Fruit fly (Drosophila melanogaster) whole organism, embryonic: ENCODE data around the gene CG7985.

ENCODE experiments used
- ATbp ChIP-seq: fragments of 200-800 bp; sonication (Bioruptor generic); optimal IDR thresholded peaks from 2 replicates; lab custom pipeline; 2017; ENCODE audit warnings: missing biosample characterization, mild to moderate bottlenecking, missing genetic modification characterization, missing genetic modification reagents
- Adf1 ChIP-seq: fragments of 200-800 bp; sonication (Bioruptor generic); IDR thresholded peaks from 2 replicates; pipeline ENCODE4 v1.3.6; 2022; ENCODE audit warnings: missing biosample characterization, missing genetic modification characterization
- Asciz ChIP-seq: fragments of 200-800 bp; sonication (Bioruptor generic); optimal IDR thresholded peaks from 2 replicates; lab custom pipeline; 2017; ENCODE audit warnings: missing biosample characterization, mild to moderate bottlenecking, missing genetic modification characterization, missing genetic modification reagents
- Atf6 ChIP-seq: fragments of 200-800 bp; sonication (Bioruptor generic); IDR thresholded peaks from 2 replicates; pipeline ENCODE4 v1.3.6; 2022; ENCODE audit warnings: missing biosample characterization, missing genetic modification characterization
- Awh ChIP-seq: fragments of 200-800 bp; sonication (Bioruptor generic); IDR thresholded peaks from 2 replicates; pipeline ENCODE4, ENCODE4 v1.3.6; 2022; ENCODE audit warnings: missing biosample characterization, missing genetic modification characterization
- CG10267 ChIP-seq: fragments of 200-800 bp; sonication (Bioruptor generic); optimal IDR thresholded peaks from 2 replicates; lab custom pipeline; 2018; ENCODE audit warnings: missing biosample characterization, mild to moderate bottlenecking, missing genetic modification characterization, moderate library complexity
- CG10274 ChIP-seq: fragments of 200-800 bp; sonication (Bioruptor generic); optimal IDR thresholded peaks from 3 replicates; lab custom pipeline; 2017; ENCODE audit warnings: missing biosample characterization, mild to moderate bottlenecking, missing genetic modification characterization
- CG11695 ChIP-seq: fragments of 200-800 bp; sonication (Bioruptor generic); IDR thresholded peaks from 3 replicates; pipeline ENCODE4 v1.3.6; 2022; ENCODE audit warnings: missing biosample characterization, missing genetic modification characterization
- CG12104 ChIP-seq: fragments of 200-800 bp; sonication (Bioruptor generic); optimal IDR thresholded peaks from 3 replicates; lab custom pipeline; 2016; ENCODE audit warnings: missing biosample characterization, missing genetic modification characterization
- CG12391 ChIP-seq: fragments of 200-800 bp; sonication (Bioruptor generic); optimal IDR thresholded peaks from 3 replicates; lab custom pipeline; 2018; ENCODE audit warnings: missing biosample characterization, mild to moderate bottlenecking, missing genetic modification characterization, moderate library complexity
- CG12769 ChIP-seq: fragments of 200-800 bp; sonication (Bioruptor generic); optimal IDR thresholded peaks from 2 replicates; lab custom pipeline; 2019; ENCODE audit warnings: missing biosample characterization, mild to moderate bottlenecking, missing genetic modification characterization, moderate library complexity
- CG13123 ChIP-seq: fragments of 200-800 bp; sonication (Bioruptor generic); optimal IDR thresholded peaks from 2 replicates; lab custom pipeline; 2016; ENCODE audit warnings: missing biosample characterization, missing genetic modification characterization
- CG13624 ChIP-seq: fragments of 200-800 bp; sonication (Bioruptor generic); optimal IDR thresholded peaks from 2 replicates; lab custom pipeline; 2016; ENCODE audit warnings: missing biosample characterization, missing genetic modification characterization
- CG13775 ChIP-seq: fragments of 200-800 bp; sonication (Bioruptor generic); optimal IDR thresholded peaks from 3 replicates; lab custom pipeline; 2017; ENCODE audit warnings: missing biosample characterization, mild to moderate bottlenecking, missing genetic modification characterization
- CG14014 ChIP-seq: fragments of 200-800 bp; sonication (Bioruptor generic); IDR thresholded peaks from 2 replicates; pipeline ENCODE4 v1.3.6; 2022; ENCODE audit warnings: missing biosample characterization, missing genetic modification characterization
- CG14050 ChIP-seq: fragments of 200-800 bp; sonication (Bioruptor generic); IDR thresholded peaks from 3 replicates; pipeline ENCODE4 v1.3.6; 2022; ENCODE audit warnings: missing biosample characterization, missing genetic modification characterization
- CG4424 ChIP-seq: fragments of 200-800 bp; sonication (Bioruptor generic); optimal IDR thresholded peaks from 3 replicates; lab custom pipeline; 2016; ENCODE audit warnings: missing biosample characterization, missing genetic modification characterization
- CG6272 ChIP-seq: fragments of 200-800 bp; sonication (Bioruptor generic); IDR thresholded peaks from 2 replicates; pipeline ENCODE4 v1.3.6; 2022; ENCODE audit warnings: missing biosample characterization, missing genetic modification characterization
- CG6654 ChIP-seq: fragments of 200-800 bp; sonication (Bioruptor generic); optimal IDR thresholded peaks from 2 replicates; lab custom pipeline; 2017; ENCODE audit warnings: missing biosample characterization, mild to moderate bottlenecking, missing genetic modification characterization
- CG6791 ChIP-seq: fragments of 200-800 bp; sonication (Bioruptor generic); IDR thresholded peaks from 3 replicates; pipeline ENCODE4 v1.3.6; 2022; ENCODE audit warnings: missing biosample characterization, missing genetic modification characterization; ENCODE audit not compliant: partially characterized antibody
- CG7357 ChIP-seq: fragments of 200-800 bp; sonication (Bioruptor generic); IDR thresholded peaks from 3 replicates; pipeline ENCODE4 v1.3.6; 2022; ENCODE audit warnings: missing biosample characterization, missing genetic modification characterization
- CG8281 ChIP-seq: fragments of 200-800 bp; sonication (Bioruptor generic); optimal IDR thresholded peaks from 2 replicates; lab custom pipeline; 2018; ENCODE audit warnings: missing biosample characterization, mild to moderate bottlenecking, missing genetic modification characterization, moderate library complexity
- CG8478 ChIP-seq: fragments of >200 bp; optimal IDR thresholded peaks from 2 replicates; lab custom pipeline; 2018
- Camta ChIP-seq: fragments of 200-800 bp; sonication (Bioruptor generic); optimal IDR thresholded peaks from 2 replicates; lab custom pipeline; 2016; ENCODE audit warnings: missing biosample characterization, missing genetic modification characterization
- Dad ChIP-seq: fragments of 200-800 bp; sonication (Bioruptor generic); optimal IDR thresholded peaks from 3 replicates; lab custom pipeline; 2016; ENCODE audit warnings: missing biosample characterization, missing genetic modification characterization
- Dll ChIP-seq: fragments of 200-800 bp; sonication (Bioruptor generic); IDR thresholded peaks from 4 replicates; pipeline ENCODE4 v1.3.6; 2022; ENCODE audit warnings: missing biosample characterization, missing genetic modification characterization; ENCODE audit not compliant: partially characterized antibody
- Eip74EF ChIP-seq, 2 experiments: fragments of 200-800 bp in 1 of 2; fragments of >200 bp in 1 of 2; sonication (Bioruptor generic) in 1 of 2; optimal IDR thresholded peaks; 2 replicates each; lab custom pipeline; 2017 to 2019; ENCODE audit warnings: missing biosample characterization in 2 of 2, missing genetic modification characterization in 2 of 2, mild to moderate bottlenecking in 1 of 2, moderate library complexity in 1 of 2
- Hand ChIP-seq: fragments of 200-800 bp; sonication (Bioruptor generic); optimal IDR thresholded peaks from 2 replicates; lab custom pipeline; 2017; ENCODE audit warnings: mild to moderate bottlenecking, missing biosample characterization, missing genetic modification reagents, missing genetic modification characterization
- HmgZ ChIP-seq: fragments of 200-800 bp; sonication (Bioruptor generic); optimal IDR thresholded peaks from 2 replicates; lab custom pipeline; 2018; ENCODE audit warnings: missing biosample characterization, mild to moderate bottlenecking, missing genetic modification characterization
- Lpt ChIP-seq: fragments of >200 bp; optimal IDR thresholded peaks from 2 replicates; lab custom pipeline; 2018; ENCODE audit warnings: missing biosample characterization, missing genetic modification characterization
- Mrtf ChIP-seq: fragments of 200-800 bp; sonication (Bioruptor generic); IDR thresholded peaks from 3 replicates; pipeline ENCODE4 v1.3.6; 2022; ENCODE audit warnings: missing biosample characterization, missing genetic modification characterization
- Oli ChIP-seq: fragments of 200-800 bp; sonication (Bioruptor generic); optimal IDR thresholded peaks from 2 replicates; lab custom pipeline; 2018; ENCODE audit warnings: missing biosample characterization, mild to moderate bottlenecking, missing genetic modification characterization, moderate library complexity
- Optix ChIP-seq: fragments of 200-800 bp; sonication (Bioruptor generic); IDR thresholded peaks from 3 replicates; pipeline ENCODE4 v1.3.6; 2022; ENCODE audit warnings: missing biosample characterization, missing genetic modification characterization
- Ptx1 ChIP-seq: fragments of 200-800 bp; sonication (Bioruptor generic); IDR thresholded peaks from 2 replicates; pipeline ENCODE4 v1.3.6; 2022; ENCODE audit warnings: missing biosample characterization, missing genetic modification characterization
- bbx ChIP-seq: fragments of 200-800 bp; sonication (Bioruptor generic); IDR thresholded peaks from 2 replicates; pipeline ENCODE4 v1.3.6; 2022; ENCODE audit warnings: missing biosample characterization, missing genetic modification characterization; ENCODE audit not compliant: partially characterized antibody
- br ChIP-seq: fragments of >200 bp; optimal IDR thresholded peaks from 2 replicates; lab custom pipeline; 2017
- bsh ChIP-seq, 2 experiments: fragments of 200-800 bp; sonication (Bioruptor generic); optimal IDR thresholded peaks; 2 replicates each; lab custom pipeline; 2017 to 2018; ENCODE audit warnings: mild to moderate bottlenecking in 2 of 2, missing biosample characterization in 2 of 2, missing genetic modification characterization in 2 of 2, moderate library complexity in 1 of 2
- cad ChIP-seq: fragments of >200 bp; optimal IDR thresholded peaks from 2 replicates; lab custom pipeline; 2017; ENCODE audit warnings: missing biosample characterization, missing genetic modification characterization
- cg ChIP-seq: fragments of 200-800 bp; sonication (Bioruptor generic); optimal IDR thresholded peaks from 3 replicates; lab custom pipeline; 2019; ENCODE audit warnings: missing biosample characterization, mild to moderate bottlenecking, missing genetic modification characterization, moderate library complexity
- ci ChIP-seq: fragments of 200-800 bp; sonication (Bioruptor generic); IDR thresholded peaks from 3 replicates; pipeline ENCODE4 v1.3.6; 2022; ENCODE audit warnings: missing biosample characterization, missing genetic modification characterization
- corto ChIP-seq: fragments of 200-800 bp; sonication (Bioruptor generic); optimal IDR thresholded peaks from 2 replicates; lab custom pipeline; 2016; ENCODE audit warnings: missing biosample characterization, mild to moderate bottlenecking, missing genetic modification characterization, moderate library complexity
- crp ChIP-seq, 2 experiments: fragments of 200-800 bp; sonication (Bioruptor generic); optimal IDR thresholded peaks; 2 replicates in 1 of 2; 3 replicates in 1 of 2; lab custom pipeline; 2017; ENCODE audit warnings: missing biosample characterization in 2 of 2, missing genetic modification characterization in 2 of 2, mild to moderate bottlenecking in 1 of 2, moderate library complexity in 1 of 2
- dati ChIP-seq: fragments of 200-800 bp; sonication (Bioruptor generic); IDR thresholded peaks from 2 replicates; pipeline ENCODE4 v1.3.6; 2022; ENCODE audit warnings: missing biosample characterization, missing genetic modification characterization
- ewg ChIP-seq: fragments of 200-800 bp; sonication (Bioruptor generic); optimal IDR thresholded peaks from 3 replicates; lab custom pipeline; 2017; ENCODE audit warnings: mild to moderate bottlenecking, missing biosample characterization, missing genetic modification reagents, missing genetic modification characterization
- lola ChIP-seq, 3 experiments: fragments of >200 bp in 2 of 3; fragments of 200-800 bp in 1 of 3; sonication (Bioruptor generic) in 1 of 3; optimal IDR thresholded peaks; 2 replicates each; lab custom pipeline; 2017 to 2019; ENCODE audit warnings: missing biosample characterization in 3 of 3, missing genetic modification characterization in 3 of 3, mild to moderate bottlenecking in 1 of 3, moderate library complexity in 1 of 3
- maf-S ChIP-seq: fragments of 200-800 bp; sonication (Bioruptor generic); optimal IDR thresholded peaks from 2 replicates; lab custom pipeline; 2016; ENCODE audit warnings: missing biosample characterization, missing genetic modification characterization
- oc ChIP-seq: fragments of 200-800 bp; sonication (Bioruptor generic); optimal IDR thresholded peaks from 2 replicates; lab custom pipeline; 2018; ENCODE audit warnings: missing biosample characterization, mild to moderate bottlenecking, missing genetic modification characterization, moderate library complexity
- sisA ChIP-seq: fragments of 200-800 bp; sonication (Bioruptor generic); IDR thresholded peaks from 2 replicates; pipeline ENCODE4 v1.3.6; 2022; ENCODE audit warnings: missing biosample characterization, missing genetic modification characterization

Gene CG7985

DNA sequence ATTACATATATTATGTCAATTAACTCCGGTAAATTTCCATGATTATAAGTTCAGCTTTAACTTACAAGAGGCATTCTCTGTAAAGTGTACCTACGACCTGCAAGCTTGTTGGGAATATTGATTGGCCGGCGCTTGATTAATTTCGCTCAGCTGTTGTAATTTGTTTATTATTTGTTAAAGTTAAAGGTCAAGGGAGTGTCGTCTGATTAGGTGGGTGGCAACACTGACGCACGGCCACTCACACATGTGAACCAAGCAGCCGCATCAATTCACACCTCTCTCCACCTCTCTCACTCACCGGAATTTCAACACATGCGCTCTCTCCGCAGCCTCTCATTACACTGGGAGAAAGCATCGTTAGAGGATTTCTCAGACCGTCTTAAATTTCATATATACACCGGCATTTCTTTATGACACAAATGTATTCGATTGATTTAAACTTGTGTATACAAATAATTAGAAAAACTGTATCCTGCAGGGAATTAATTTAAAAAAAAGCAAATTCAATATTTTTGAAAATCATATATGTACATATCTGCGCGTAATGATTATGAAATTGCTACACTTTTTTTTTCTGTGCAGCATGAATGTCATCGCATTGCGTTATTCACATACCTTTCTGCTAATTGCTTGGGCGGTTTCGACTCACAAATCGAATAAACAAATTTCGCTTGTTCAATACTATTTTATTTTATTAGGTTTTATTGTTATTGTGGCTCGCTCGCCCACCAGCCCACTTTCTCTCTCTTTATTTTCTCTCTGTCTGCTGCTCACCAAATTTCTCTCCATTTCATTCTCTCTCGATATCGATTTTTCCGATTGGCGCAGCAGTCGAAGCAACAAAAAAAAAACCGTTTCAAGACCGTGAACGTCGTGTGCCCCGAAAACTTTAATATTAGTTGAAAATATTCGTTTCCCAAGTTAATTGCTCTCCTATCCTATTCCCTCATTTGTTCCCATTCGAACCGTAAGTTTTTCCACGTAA is 27.4 kb upstream of the CG7985 start (continued):
- TF ChIP-seq Adf1 (GFP tag; lab: Robert Waterston, UW) (peak; percentile 67), bbx (GFP tag; lab: Robert Waterston, UW) (no peak), Asciz (peak; percentile 95), CG14050 (GFP tag; lab: Robert Waterston, UW) (peak; percentile 81), Lpt (no peak), CG12391 (tag; lab: Kevin White, UChicago) (peak; percentile 95), cad (no peak), CG12104 (GFP tag; lab: Kevin White, UChicago) (peak; percentile 93), Hand (peak; percentile 93), Dll (GFP tag; lab: Robert Waterston, UW) (no peak; the same call in 2 of the 4 replicates), crp (GFP tag; optimal IDR thresholded peaks at IDR 0.05; lab: Kevin White, UChicago) (peak in 1 of 2 experiments; percentile 62), CG11695 (GFP tag; lab: Robert Waterston, UW) (peak; percentile 91), CG12769 (tag; lab: Kevin White, UChicago) (no peak), ewg (GFP tag; lab: Kevin White, UChicago) (peak; percentile 96), CG7357 (peak; percentile 81), CG13775 (GFP tag; lab: Kevin White, UChicago) (peak; percentile 94), maf-S (GFP tag; lab: Kevin White, UChicago) (peak; percentile 90), Mrtf (GFP tag; lab: Robert Waterston, UW) (peak; percentile 80), Atf6 (GFP tag; lab: Robert Waterston, UW) (peak; percentile 89), corto (peak; percentile 36), CG10267 (peak; percentile 89), dati (GFP tag; lab: Robert Waterston, UW) (peak; percentile 70; the same call in 1 of the 2 replicates), lola (GFP tag; optimal IDR thresholded peaks at IDR 0.05; lab: Kevin White, UChicago) (peak in 1 of 3 experiments; percentile 94), Ptx1 (peak; percentile 93), Eip74EF (GFP tag; optimal IDR thresholded peaks at IDR 0.05; lab: Kevin White, UChicago) (peak in 1 of 2 experiments; percentile 96), CG4424 (peak; percentile 94), CG14014 (GFP tag; lab: Robert Waterston, UW) (peak; percentile 84), CG6654 (GFP tag; lab: Kevin White, UChicago) (peak; percentile 82), ci (GFP tag; lab: Robert Waterston, UW) (peak; percentile 93), Camta (GFP tag; lab: Kevin White, UChicago) (peak; percentile 89), Awh (GFP tag; lab: Robert Waterston, UW) (peak; percentile 82), ATbp (GFP tag; lab: Kevin White, UChicago) (peak; percentile 94), oc (peak; percentile 96), CG13123 (GFP tag; lab: Kevin White, UChicago) (peak; percentile 81), CG6272 (GFP tag; lab: Robert Waterston, UW) (peak; percentile 83), CG8281 (tag; lab: Kevin White, UChicago) (peak; percentile 82), br (lab: Kevin White, UChicago) (no peak), sisA (GFP tag; lab: Robert Waterston, UW) (peak; percentile 91), CG8478 (lab: Kevin White, UChicago) (no peak), CG10274 (GFP tag; lab: Kevin White, UChicago) (peak; percentile 80), Optix (GFP tag; lab: Robert Waterston, UW) (peak; percentile 61; the same call in 1 of the 3 replicates), Oli (peak; percentile 95), HmgZ (tag; lab: Kevin White, UChicago) (peak; percentile 92), cg (peak; percentile 61), Dad (GFP tag; lab: Kevin White, UChicago) (peak; percentile 69), bsh (GFP tag; optimal IDR thresholded peaks at IDR 0.05; lab: Kevin White, UChicago) (peak; percentile 85 to 96), CG6791 (GFP tag; lab: Robert Waterston, UW) (no peak), CG13624 (peak; percentile 78)
